Worm (Caenorhabditis elegans) whole organism, young adult: Measurements from ENCODE around the gene fmil-1.

Source experiments
- ama-1 ChIP-seq, 3 experiments: fragments of 150-350 bp in 1 of 3; sonication (generic microtip) in 2 of 3; optimal IDR thresholded peaks; 2 replicates each; lab custom pipeline; 2014 to 2018; ENCODE audit warnings: missing biosample characterization in 2 of 3, missing genetic modification characterization in 2 of 3, missing genetic modification reagents in 2 of 3
- madf-10 ChIP-seq: sonication (generic microtip); optimal IDR thresholded peaks from 2 replicates; lab custom pipeline; 2016; ENCODE audit warnings: mild to moderate bottlenecking, missing genetic modification characterization, missing compliant biosample characterization
- mcd-1 ChIP-seq: fragments of 200-800 bp; sonication (Bioruptor generic); IDR thresholded peaks from 2 replicates; pipeline ENCODE4 v1.3.6; 2022; ENCODE audit warnings: missing genetic modification reagents, missing genetic modification characterization, missing compliant biosample characterization
- mes-4 ChIP-seq: sonication (generic microtip); optimal IDR thresholded peaks from 2 replicates; lab custom pipeline; 2016; ENCODE audit warnings: missing genotype, missing genetic modification characterization, missing compliant biosample characterization
- snpc-4 ChIP-seq, 5 experiments: fragments of 150-350 bp in 1 of 5; sonication (generic microtip) in 4 of 5; optimal IDR thresholded peaks; 2 replicates each; lab custom pipeline; 2014 to 2018; ENCODE audit warnings: missing genetic modification characterization in 5 of 5, missing biosample characterization in 3 of 5, antibody characterized with exemption in 2 of 5, mild to moderate bottlenecking in 2 of 5, missing compliant biosample characterization in 2 of 5, missing genotype in 2 of 5, moderate library complexity in 2 of 5, missing genetic modification reagents in 1 of 5

DNA sequence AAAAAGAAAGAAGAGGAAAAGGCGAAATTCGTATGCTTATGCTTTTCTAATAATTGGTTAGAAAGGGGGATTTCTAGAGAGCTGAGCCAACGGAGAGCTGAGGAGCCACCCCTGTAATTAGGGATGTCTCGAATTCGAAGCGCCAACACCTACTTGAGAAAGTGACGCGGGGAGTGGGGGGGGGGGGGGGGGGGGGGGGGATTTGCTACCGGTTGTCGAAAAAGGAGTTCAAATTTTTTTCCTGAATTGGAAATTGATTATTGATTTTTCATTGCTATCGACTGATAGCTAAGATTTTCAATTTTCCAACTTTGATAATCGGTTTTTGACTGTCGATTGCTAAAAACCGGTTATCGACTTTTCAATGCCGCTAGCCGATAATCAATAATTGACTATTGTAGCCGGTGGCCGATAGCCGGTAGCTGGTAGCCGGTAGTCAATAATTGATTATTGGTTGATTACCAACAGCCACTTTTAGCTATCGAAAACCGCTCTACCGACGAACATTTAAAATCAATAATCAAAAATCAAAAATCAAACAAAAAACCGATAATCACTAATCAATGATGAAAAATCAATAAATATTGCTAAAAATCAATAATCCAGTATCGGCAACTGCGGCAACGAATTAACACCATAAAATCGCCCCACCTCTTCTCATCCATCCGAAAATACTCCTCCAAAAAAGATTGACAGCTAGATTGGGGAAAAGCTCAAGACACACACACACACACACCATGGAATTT lies 39.4 kb downstream of the fmil-1 start:
- no peak for TF ChIP-seq mcd-1 (GFP tag; lab: Robert Waterston, UW)
- TF ChIP-seq snpc-4 (GFP tag; optimal IDR thresholded peaks at IDR 0.05; lab: Kevin White, UChicago) = no peak
- no peak for TF ChIP-seq snpc-4 (tag; optimal IDR thresholded peaks at IDR 0.05; lab: Kevin White, UChicago)
- TF ChIP-seq madf-10 (tag; lab: Kevin White, UChicago) = no peak
- no peak for TF ChIP-seq ama-1 (optimal IDR thresholded peaks at IDR 0.05; lab: Kevin White, UChicago)
- TF ChIP-seq ama-1 (GFP tag; optimal IDR thresholded peaks at IDR 0.05; lab: Kevin White, UChicago) = no peak
- TF ChIP-seq mes-4 (tag; lab: Kevin White, UChicago) = no peak
